Fruit fly (Drosophila melanogaster): ENCODE data around the gene Prosbeta7.

Gene Prosbeta7

dm6 chr3R:5371563-5371962, 13.4 kb upstream of the Prosbeta7 start, which contains the start of gene Polr2F (continued):
- TF ChIP-seq odd (GFP tag; optimal IDR thresholded peaks at IDR 0.05) (no peak), NfI (GFP tag; optimal IDR thresholded peaks at IDR 0.05) (peak; percentile 90), jing (GFP tag; optimal IDR thresholded peaks at IDR 0.05) (no peak), CG5245 (GFP tag; optimal IDR thresholded peaks at IDR 0.05) (peak; percentile 81), CG32532 (GFP tag; IDR thresholded peaks at IDR 0.05) (peak; percentile 87), CG1024 (GFP tag; IDR thresholded peaks at IDR 0.05) (peak; percentile 53), hb (GFP tag; IDR thresholded peaks at IDR 0.05; ENCODE audit: partially characterized antibody) (no peak), CG43689 (GFP tag; IDR thresholded peaks at IDR 0.05) (no peak), Kr (GFP tag; optimal IDR thresholded peaks at IDR 0.05) (no peak), emc (GFP tag; optimal IDR thresholded peaks at IDR 0.05) (peak; percentile 81), Sox102F (GFP tag; optimal IDR thresholded peaks at IDR 0.05) (no peak), Abd-B (GFP tag; optimal IDR thresholded peaks at IDR 0.05) (peak; percentile 53), pnt (GFP tag; optimal IDR thresholded peaks at IDR 0.05) (peak; percentile 89), CG11695 (GFP tag; IDR thresholded peaks at IDR 0.05) (peak; percentile 19; the same call in 1 of the 3 replicates), corto (GFP tag; optimal IDR thresholded peaks at IDR 0.05) (no peak), CG12104 (GFP tag; optimal IDR thresholded peaks at IDR 0.05) (peak; percentile 40), dysf (GFP tag; IDR thresholded peaks at IDR 0.05) (peak; percentile 73), Scr (GFP tag; IDR thresholded peaks at IDR 0.05; ENCODE audit: partially characterized antibody) (peak; percentile 50; the same call in 1 of the 2 replicates), CG2120 (GFP tag; optimal IDR thresholded peaks at IDR 0.05) (peak; percentile 97), tin (GFP tag; optimal IDR thresholded peaks at IDR 0.05) (peak; percentile 92), NFAT (GFP tag; IDR thresholded peaks at IDR 0.05) (peak; percentile 93), CG14014 (GFP tag; IDR thresholded peaks at IDR 0.05) (peak; percentile 83), CkIIα-i1 (GFP tag; IDR thresholded peaks at IDR 0.05) (no peak), CG6791 (GFP tag; IDR thresholded peaks at IDR 0.05; ENCODE audit: partially characterized antibody) (peak; percentile 57; the same call in 1 of the 3 replicates), BEAF-32 (GFP tag; optimal IDR thresholded peaks at IDR 0.05) (peak; percentile 63), trh (GFP tag; optimal IDR thresholded peaks at IDR 0.05) (peak; percentile 56), Stat92E (GFP tag; optimal IDR thresholded peaks at IDR 0.05) (peak in 1 of 3 experiments; percentile 74), CG11696 (GFP tag; IDR thresholded peaks at IDR 0.05) (no peak), CG9727 (GFP tag; optimal IDR thresholded peaks at IDR 0.05) (peak; percentile 35), Poxn (GFP tag; IDR thresholded peaks at IDR 0.05) (no peak; the same call in 1 of the 2 replicates), CG8924 (tag; optimal IDR thresholded peaks at IDR 0.05) (peak; percentile 66), Hr3 (GFP tag; optimal IDR thresholded peaks at IDR 0.05) (peak; percentile 83), CG15011 (GFP tag; optimal IDR thresholded peaks at IDR 0.05) (no peak), Dip3 (GFP tag; optimal IDR thresholded peaks at IDR 0.05) (peak; percentile 92), CG10979 (tag; optimal IDR thresholded peaks at IDR 0.05) (peak; percentile 49), Nf-YB (GFP tag; optimal IDR thresholded peaks at IDR 0.05) (no peak), CG12219 (GFP tag; optimal IDR thresholded peaks at IDR 0.05) (no peak), CG7839 (tag; optimal IDR thresholded peaks at IDR 0.05) (peak; percentile 75), exex (tag; optimal IDR thresholded peaks at IDR 0.05) (peak; percentile 45), pita (GFP tag; optimal IDR thresholded peaks at IDR 0.05) (no peak), Six4 (GFP tag; optimal IDR thresholded peaks at IDR 0.05) (peak; percentile 77), fd64A (GFP tag; optimal IDR thresholded peaks at IDR 0.05) (no peak), CG18764 (GFP tag; optimal IDR thresholded peaks at IDR 0.05) (peak; percentile 80), sug (tag; optimal IDR thresholded peaks at IDR 0.05) (peak; percentile 79), nom (GFP tag; optimal IDR thresholded peaks at IDR 0.05) (peak; percentile 54), ken (GFP tag; IDR thresholded peaks at IDR 0.05) (peak; percentile 87), ato (GFP tag; IDR thresholded peaks at IDR 0.05; ENCODE audit: partially characterized antibody) (peak; percentile 12; the same call in 1 of the 2 replicates), CG9609 (GFP tag; optimal IDR thresholded peaks at IDR 0.05) (peak; percentile 92), D (optimal IDR thresholded peaks at IDR 0.05) (no peak), D (GFP tag; optimal IDR thresholded peaks at IDR 0.05) (peak; percentile 44), ro (GFP tag; IDR thresholded peaks at IDR 0.05) (no peak)
